Worm (Caenorhabditis elegans) whole organism, early embryonic: ENCODE data around the gene sdz-20.

Experiments
- B0310.2 ChIP-seq: sonication (generic microtip); optimal IDR thresholded peaks from 2 replicates; lab custom pipeline; 2016; ENCODE audit warnings: mild to moderate bottlenecking, missing genetic modification characterization, missing compliant biosample characterization
- F13C5.2 ChIP-seq: sonication (generic microtip); optimal IDR thresholded peaks from 2 replicates; lab custom pipeline; 2017; ENCODE audit warnings: mild to moderate bottlenecking, missing genetic modification characterization, inconsistent platforms, missing compliant biosample characterization
- aly-1 ChIP-seq: sonication (generic microtip); optimal IDR thresholded peaks from 2 replicates; lab custom pipeline; 2016; ENCODE audit warnings: missing genetic modification characterization, missing compliant biosample characterization
- ama-1 ChIP-seq: fragments of 150-350 bp; optimal IDR thresholded peaks from 2 replicates; lab custom pipeline; 2014
- ceh-13 ChIP-seq: fragments of 200-800 bp; sonication (Bioruptor generic); optimal IDR thresholded peaks from 2 replicates; lab custom pipeline; 2018; ENCODE audit warnings: mild to moderate bottlenecking, missing genetic modification characterization, missing compliant biosample characterization
- ceh-36 ChIP-seq: sonication (generic microtip); optimal IDR thresholded peaks from 2 replicates; lab custom pipeline; 2016; ENCODE audit warnings: missing genetic modification characterization, inconsistent platforms, missing compliant biosample characterization
- ets-7 ChIP-seq: sonication (generic microtip); optimal IDR thresholded peaks from 2 replicates; lab custom pipeline; 2016; ENCODE audit warnings: missing genotype, missing genetic modification characterization, missing compliant biosample characterization
- flt-1 ChIP-seq: fragments of 200-800 bp; sonication (Bioruptor generic); IDR thresholded peaks from 2 replicates; pipeline ENCODE4 v1.3.6; 2022; ENCODE audit warnings: missing genetic modification characterization, missing compliant biosample characterization
- hmbx-1 ChIP-seq: sonication (generic microtip); optimal IDR thresholded peaks from 2 replicates; lab custom pipeline; 2016; ENCODE audit warnings: mild to moderate bottlenecking, missing genetic modification characterization, missing compliant biosample characterization
- hmg-4 ChIP-seq: fragments of 200-800 bp; sonication (Bioruptor generic); optimal IDR thresholded peaks from 2 replicates; lab custom pipeline; 2018; ENCODE audit warnings: mild to moderate bottlenecking, missing genetic modification characterization, missing compliant biosample characterization
- hnd-1 ChIP-seq: sonication (generic microtip); optimal IDR thresholded peaks from 2 replicates; lab custom pipeline; 2016; ENCODE audit warnings: missing genetic modification characterization, missing compliant biosample characterization
- pes-1 ChIP-seq: fragments of 200-800 bp; sonication (Bioruptor generic); IDR thresholded peaks from 2 replicates; pipeline ENCODE4 v1.3.6; 2022; ENCODE audit warnings: missing genetic modification reagents, missing genetic modification characterization, missing compliant biosample characterization
- scrt-1 ChIP-seq: fragments of 200-800 bp; sonication (Bioruptor generic); IDR thresholded peaks from 2 replicates; pipeline ENCODE4 v1.3.6; 2022; ENCODE audit warnings: missing genetic modification characterization, missing compliant biosample characterization
- sea-1 ChIP-seq: fragments of 200-800 bp; sonication (Bioruptor generic); conservative IDR thresholded peaks from 2 replicates; pipeline ENCODE4 v1.3.6; 2022; ENCODE audit warnings: missing genetic modification characterization, missing compliant biosample characterization
- tbx-11 ChIP-seq: fragments of 200-800 bp; sonication (Bioruptor generic); IDR thresholded peaks from 2 replicates; pipeline ENCODE4 v1.3.6; 2022; ENCODE audit warnings: missing genetic modification characterization, missing compliant biosample characterization
- tbx-37 ChIP-seq: fragments of 200-800 bp; sonication (Bioruptor generic); conservative IDR thresholded peaks from 2 replicates; pipeline ENCODE4 v1.3.6; 2022; ENCODE audit warnings: missing genetic modification reagents, missing genetic modification characterization, missing compliant biosample characterization
- tra-4 ChIP-seq: sonication (generic microtip); optimal IDR thresholded peaks from 2 replicates; lab custom pipeline; 2017; ENCODE audit warnings: missing genetic modification characterization, missing compliant biosample characterization

sdz-20 gene

ce11 chrIII:13359847-13360246, 26.0 kb downstream of the sdz-20 start:
- TF ChIP-seq hmg-4 (GFP tag; lab: Kevin White, UChicago): peak; percentile 50
- no peak for TF ChIP-seq pes-1 (GFP tag; lab: Robert Waterston, UW)
- TF ChIP-seq scrt-1 (GFP tag; lab: Robert Waterston, UW): no peak
- no peak for TF ChIP-seq hmbx-1 (tag; lab: Kevin White, UChicago)
- TF ChIP-seq tra-4: no peak
- no peak for TF ChIP-seq aly-1 (tag; lab: Kevin White, UChicago)
- peak; percentile 25 for TF ChIP-seq F13C5.2 (tag; lab: Kevin White, UChicago)
- TF ChIP-seq tbx-37: peak; percentile 19; the same call in 1 of the 2 replicates

ce11 chrIII:13370980-13371379, 37.1 kb downstream of the sdz-20 start, which contains the start of gene T03F6.9:
TSS of gene T03F6.9 (minus strand) at chrIII:13371080.
- TF ChIP-seq ama-1 (lab: Kevin White, UChicago): no peak
- no peak for TF ChIP-seq tbx-37
- no peak for TF ChIP-seq tra-4
- no peak for TF ChIP-seq sea-1 (GFP tag; lab: Robert Waterston, UW)
- no peak for TF ChIP-seq hmbx-1 (tag; lab: Kevin White, UChicago)
- no peak for TF ChIP-seq hmg-4 (GFP tag; lab: Kevin White, UChicago)
- no peak for TF ChIP-seq aly-1 (tag; lab: Kevin White, UChicago)
- TF ChIP-seq scrt-1 (GFP tag; lab: Robert Waterston, UW): no peak
- TF ChIP-seq ceh-13 (GFP tag; lab: Kevin White, UChicago): no peak
- TF ChIP-seq ets-7 (tag; lab: Kevin White, UChicago): no peak
- TF ChIP-seq tbx-11 (GFP tag; lab: Robert Waterston, UW): no peak
- no peak for TF ChIP-seq ceh-36 (tag; lab: Kevin White, UChicago)
- TF ChIP-seq flt-1: no peak

ce11 chrIII:13376304-13376760, 42.5 kb downstream of the sdz-20 start, which contains the start of gene lis-1:
TSS of gene lis-1 (minus strand) at chrIII:13376710.
- TF ChIP-seq scrt-1 (GFP tag; lab: Robert Waterston, UW) (no peak), F13C5.2 (tag; lab: Kevin White, UChicago) (no peak), ets-7 (tag; lab: Kevin White, UChicago) (no peak), pes-1 (GFP tag; lab: Robert Waterston, UW) (no peak), ama-1 (lab: Kevin White, UChicago) (no peak), tra-4 (no peak), ceh-36 (tag; lab: Kevin White, UChicago) (no peak), ceh-13 (GFP tag; lab: Kevin White, UChicago) (no peak), hmg-4 (GFP tag; lab: Kevin White, UChicago) (no peak), aly-1 (tag; lab: Kevin White, UChicago) (no peak), hnd-1 (tag; lab: Kevin White, UChicago) (no peak), B0310.2 (tag; lab: Kevin White, UChicago) (no peak), tbx-37 (no peak), sea-1 (GFP tag; lab: Robert Waterston, UW) (no peak), tbx-11 (GFP tag; lab: Robert Waterston, UW) (no peak)

ce11 chrIII:13377249-13377648, 43.4 kb downstream of the sdz-20 start:
- TF ChIP-seq sea-1 (GFP tag; lab: Robert Waterston, UW) (no peak), F13C5.2 (tag; lab: Kevin White, UChicago) (peak; percentile 1)

- TF ChIP-seq hmbx-1 (tag; lab: Kevin White, UChicago) (no peak), ceh-36 (tag; lab: Kevin White, UChicago) (no peak), tbx-37 (no peak), ets-7 (tag; lab: Kevin White, UChicago) (no peak), tra-4 (no peak), scrt-1 (GFP tag; lab: Robert Waterston, UW) (no peak), tbx-11 (GFP tag; lab: Robert Waterston, UW) (no peak), sea-1 (GFP tag; lab: Robert Waterston, UW) (no peak), ama-1 (lab: Kevin White, UChicago) (no peak), hmg-4 (GFP tag; lab: Kevin White, UChicago) (no peak), pes-1 (GFP tag; lab: Robert Waterston, UW) (no peak), F13C5.2 (tag; lab: Kevin White, UChicago) (no peak), hnd-1 (tag; lab: Kevin White, UChicago) (no peak), aly-1 (tag; lab: Kevin White, UChicago) (no peak), B0310.2 (tag; lab: Kevin White, UChicago) (no peak), flt-1 (no peak)
These were observed 44.4 kb downstream of the sdz-20 start, which contains the start of gene T03F6.10 for ce11 chrIII:13378242-13378641. TSS of gene T03F6.10 (minus strand) at chrIII:13378342.

ce11 chrIII:13380196-13380595, 46.3 kb downstream of the sdz-20 start, which contains the start of gene T03F6.6:
TSS of gene T03F6.6 (minus strand) at chrIII:13380296.
- TF ChIP-seq ceh-13 (GFP tag; lab: Kevin White, UChicago) (no peak), pes-1 (GFP tag; lab: Robert Waterston, UW) (no peak), ama-1 (lab: Kevin White, UChicago) (no peak), tbx-37 (no peak), hmbx-1 (tag; lab: Kevin White, UChicago) (no peak), flt-1 (no peak), tbx-11 (GFP tag; lab: Robert Waterston, UW) (no peak), aly-1 (tag; lab: Kevin White, UChicago) (no peak), tra-4 (no peak), scrt-1 (GFP tag; lab: Robert Waterston, UW) (no peak), B0310.2 (tag; lab: Kevin White, UChicago) (no peak), ceh-36 (tag; lab: Kevin White, UChicago) (no peak), hmg-4 (GFP tag; lab: Kevin White, UChicago) (no peak), F13C5.2 (tag; lab: Kevin White, UChicago) (no peak), hnd-1 (tag; lab: Kevin White, UChicago) (no peak), sea-1 (GFP tag; lab: Robert Waterston, UW) (no peak), ets-7 (tag; lab: Kevin White, UChicago) (no peak)

- TF ChIP-seq flt-1: no peak
- no peak for TF ChIP-seq ama-1 (lab: Kevin White, UChicago)
These were observed 47.0 kb downstream of the sdz-20 start for ce11 chrIII:13380881-13381280.
